Worm (Caenorhabditis elegans) whole organism, late embryonic: Measurements from ENCODE around the gene C05D9.9.

ENCODE experiments used
- ahr-1 ChIP-seq: sonication (generic microtip); optimal IDR thresholded peaks from 2 replicates; lab custom pipeline; 2016; ENCODE audit warnings: missing genetic modification characterization, missing compliant biosample characterization
- ceh-19 ChIP-seq: fragments of 200-800 bp; sonication (Bioruptor generic); optimal IDR thresholded peaks from 2 replicates; lab custom pipeline; 2018; ENCODE audit warnings: mild to moderate bottlenecking, missing genetic modification characterization, missing compliant biosample characterization
- ceh-22 ChIP-seq: sonication (generic microtip); optimal IDR thresholded peaks from 2 replicates; lab custom pipeline; 2017; ENCODE audit warnings: missing biosample characterization, missing genetic modification characterization
- ceh-9 ChIP-seq: sonication (generic microtip); optimal IDR thresholded peaks from 2 replicates; lab custom pipeline; 2016; ENCODE audit warnings: mild to moderate bottlenecking, missing genetic modification characterization, inconsistent platforms, missing compliant biosample characterization
- lim-6 ChIP-seq: sonication (generic microtip); optimal IDR thresholded peaks from 2 replicates; lab custom pipeline; 2016; ENCODE audit warnings: missing genetic modification characterization, missing compliant biosample characterization
- lin-11 ChIP-seq: fragments of 200-800 bp; sonication (Bioruptor generic); optimal IDR thresholded peaks from 2 replicates; lab custom pipeline; 2018; ENCODE audit warnings: mild to moderate bottlenecking, missing genetic modification characterization, missing compliant biosample characterization
- madf-2 ChIP-seq: sonication (generic microtip); optimal IDR thresholded peaks from 2 replicates; lab custom pipeline; 2017; ENCODE audit warnings: missing genetic modification characterization, missing compliant biosample characterization
- nhr-11 ChIP-seq: fragments of 150-350 bp; optimal IDR thresholded peaks from 2 replicates; lab custom pipeline; 2014; ENCODE audit warnings: missing biosample characterization, missing genetic modification characterization
- pha-4 ChIP-seq: fragments of 150-350 bp; optimal IDR thresholded peaks from 2 replicates; lab custom pipeline; 2018; ENCODE audit warnings: missing biosample characterization, missing genetic modification reagents, missing genetic modification characterization
- unc-55 ChIP-seq: sonication (generic microtip); optimal IDR thresholded peaks from 2 replicates; lab custom pipeline; 2017; ENCODE audit warnings: missing biosample characterization, missing genetic modification reagents, missing genetic modification characterization

ce11 chrX:1121575-1121974 is 2.5 kb downstream of the C05D9.9 start:
- TF ChIP-seq nhr-11 (tag; lab: Kevin White, UChicago) (no peak), ceh-22 (tag; lab: Kevin White, UChicago) (no peak), lim-6 (tag; lab: Kevin White, UChicago) (no peak), pha-4 (tag; lab: Kevin White, UChicago) (no peak), madf-2 (tag; lab: Kevin White, UChicago) (no peak), ceh-19 (no peak), ceh-9 (tag; lab: Kevin White, UChicago) (no peak), lin-11 (tag; lab: Kevin White, UChicago) (no peak), ahr-1 (tag; lab: Kevin White, UChicago) (no peak), unc-55 (no peak)
